Fruit fly (Drosophila melanogaster): ENCODE data around the gene ine.

ine gene

DNA sequence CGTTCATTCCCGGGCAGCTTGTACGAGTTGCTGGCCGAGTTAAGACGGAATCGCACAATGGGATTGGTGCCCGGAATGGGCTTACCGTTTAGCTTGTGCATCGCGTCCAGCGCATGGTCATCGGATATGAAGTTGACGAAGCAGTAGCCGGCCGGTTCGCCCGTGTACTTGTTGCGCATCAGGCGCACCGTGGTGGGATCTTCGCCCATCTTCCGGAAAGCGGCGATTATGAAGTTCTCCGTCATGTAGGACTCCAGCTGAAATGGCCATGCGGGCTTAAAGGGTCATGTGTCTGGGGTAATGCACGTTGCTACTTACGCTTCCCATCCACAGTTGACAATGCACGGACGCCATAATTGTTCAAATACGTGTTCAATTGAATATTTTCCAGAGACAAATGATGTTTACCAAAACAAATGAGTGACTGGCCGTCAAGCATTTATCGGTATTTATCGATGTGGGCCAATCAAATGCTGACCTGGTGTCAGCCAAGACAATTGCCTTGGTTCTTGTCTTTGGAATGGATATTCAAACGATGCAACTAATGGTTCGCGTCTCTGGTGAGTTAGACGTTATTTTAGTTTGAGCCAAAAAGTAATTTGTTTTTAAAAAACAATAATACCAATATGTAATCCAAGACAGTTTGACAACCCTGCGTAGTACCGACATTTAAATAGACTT is 22.7 kb downstream of the ine start, which contains the start of the genes Secp43 and ND-B8 (continued):
- TF ChIP-seq sim (GFP tag; IDR thresholded peaks at IDR 0.05) (no peak), Hsf (GFP tag; optimal IDR thresholded peaks at IDR 0.05) (no peak), CG1832 (GFP tag; optimal IDR thresholded peaks at IDR 0.05) (no peak), amos (GFP tag; IDR thresholded peaks at IDR 0.05; ENCODE audit: partially characterized antibody) (peak; percentile 80), Atf-2 (GFP tag; optimal IDR thresholded peaks at IDR 0.05) (no peak), Lhr (GFP tag; optimal IDR thresholded peaks at IDR 0.05) (peak; percentile 70), CG8478 (optimal IDR thresholded peaks at IDR 0.05) (no peak), CG17829 (tag; optimal IDR thresholded peaks at IDR 0.05) (peak; percentile 15), sens-2 (GFP tag; IDR thresholded peaks at IDR 0.05) (no peak), crc (GFP tag; optimal IDR thresholded peaks at IDR 0.05) (no peak), Dp (GFP tag; optimal IDR thresholded peaks at IDR 0.05) (peak; percentile 61), z (GFP tag; IDR thresholded peaks at IDR 0.05) (no peak), CG4328 (GFP tag; optimal IDR thresholded peaks at IDR 0.05) (no peak), fd102C (GFP tag; optimal IDR thresholded peaks at IDR 0.05) (no peak), sug (tag; optimal IDR thresholded peaks at IDR 0.05) (peak; percentile 61), HmgD (GFP tag; optimal IDR thresholded peaks at IDR 0.05) (peak; percentile 74), crol (GFP tag; IDR thresholded peaks at IDR 0.05) (no peak), Awh (GFP tag; IDR thresholded peaks at IDR 0.05) (no peak), Gug (GFP tag; IDR thresholded peaks at IDR 0.05) (no peak), Pdp1 (GFP tag; optimal IDR thresholded peaks at IDR 0.05) (peak in 1 of 2 experiments; percentile 44), wdn (GFP tag; IDR thresholded peaks at IDR 0.05) (no peak), Drgx (GFP tag; IDR thresholded peaks at IDR 0.05) (no peak), Spps (tag; optimal IDR thresholded peaks at IDR 0.05) (no peak), B-H1 (GFP tag; IDR thresholded peaks at IDR 0.05) (no peak), CG14710 (tag; optimal IDR thresholded peaks at IDR 0.05) (peak; percentile 77), CG11398 (GFP tag; optimal IDR thresholded peaks at IDR 0.05) (no peak), peb (GFP tag; IDR thresholded peaks at IDR 0.05) (no peak), az2 (GFP tag; optimal IDR thresholded peaks at IDR 0.05) (no peak), CG10209 (GFP tag; optimal IDR thresholded peaks at IDR 0.05) (no peak), lmd (GFP tag; IDR thresholded peaks at IDR 0.05) (no peak), psq (GFP tag; optimal IDR thresholded peaks at IDR 0.05) (no peak), Dll (GFP tag; IDR thresholded peaks at IDR 0.05; ENCODE audit: partially characterized antibody) (peak; percentile 77), CG13894 (tag; optimal IDR thresholded peaks at IDR 0.05) (peak; percentile 65), Atf6 (GFP tag; IDR thresholded peaks at IDR 0.05) (0 out of 2 replicates have a peak, but pooled peaks have one; percentile 13), CHES-1-like (GFP tag; optimal IDR thresholded peaks at IDR 0.05) (peak; percentile 46)

DNA sequence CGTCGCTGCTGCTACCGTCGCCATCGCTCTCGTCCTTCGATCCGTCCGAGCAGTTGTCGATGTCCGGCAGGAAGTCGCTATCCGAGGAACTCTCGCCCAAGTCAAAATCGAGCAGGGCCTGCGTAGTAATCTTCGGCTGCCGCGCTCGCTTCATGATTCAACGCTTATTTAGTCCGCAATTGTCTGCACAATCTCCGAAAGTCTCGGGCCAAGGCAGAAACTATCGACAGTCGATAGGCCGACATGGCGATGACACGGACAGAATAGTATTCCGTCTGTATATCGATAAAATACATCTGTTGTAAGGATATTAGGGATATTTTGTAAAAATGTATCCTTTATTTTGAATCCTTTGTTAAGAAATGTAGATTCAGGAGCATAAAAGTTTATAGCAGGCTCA is 24.0 kb downstream of the ine start, which contains the start of gene CG15439:
Gene CG15439 (minus strand): TSS at position 241 of the 400 bp plus-strand sequence.
- TF ChIP-seq CG6854 (GFP tag; optimal IDR thresholded peaks at IDR 0.05) (no peak), CG14710 (tag; optimal IDR thresholded peaks at IDR 0.05) (peak; percentile 13), odd (GFP tag; optimal IDR thresholded peaks at IDR 0.05) (no peak), NC2β (GFP tag; optimal IDR thresholded peaks at IDR 0.05) (no peak), CG17359 (tag; optimal IDR thresholded peaks at IDR 0.05) (no peak), Scr (GFP tag; IDR thresholded peaks at IDR 0.05; ENCODE audit: partially characterized antibody) (peak; percentile 76), bbx (GFP tag; IDR thresholded peaks at IDR 0.05; ENCODE audit: partially characterized antibody) (peak; percentile 84), Mes4 (GFP tag; optimal IDR thresholded peaks at IDR 0.05) (no peak), wek (GFP tag; optimal IDR thresholded peaks at IDR 0.05) (peak; percentile 64), ci (GFP tag; IDR thresholded peaks at IDR 0.05) (no peak), CG16813 (GFP tag; IDR thresholded peaks at IDR 0.05; ENCODE audit: partially characterized antibody) (peak; percentile 64), dmrt99B (tag; optimal IDR thresholded peaks at IDR 0.05) (no peak), en (GFP tag; optimal IDR thresholded peaks at IDR 0.05) (no peak), ato (GFP tag; IDR thresholded peaks at IDR 0.05; ENCODE audit: partially characterized antibody) (peak; percentile 89), Awh (GFP tag; IDR thresholded peaks at IDR 0.05) (no peak), CG18599 (GFP tag; optimal IDR thresholded peaks at IDR 0.05) (no peak), row (GFP tag; IDR thresholded peaks at IDR 0.05) (peak; percentile 8; the same call in 1 of the 3 replicates), Opbp (GFP tag; IDR thresholded peaks at IDR 0.05; ENCODE audit: partially characterized antibody) (peak; percentile 76; the same call in 2 of the 3 replicates)
